Worm (Caenorhabditis elegans) whole organism, L3 larva: ENCODE results near the gene cutl-4.

ENCODE experiments used
- R02D3.7 ChIP-seq: fragments of 150-350 bp; optimal IDR thresholded peaks from 2 replicates; lab custom pipeline; 2014; ENCODE audit warnings: missing biosample characterization, missing genetic modification characterization
- ZK546.5 ChIP-seq: sonication (generic microtip); optimal IDR thresholded peaks from 2 replicates; lab custom pipeline; 2017; ENCODE audit warnings: missing biosample characterization, missing genetic modification characterization
- aly-2 ChIP-seq: fragments of 150-350 bp; optimal IDR thresholded peaks from 2 replicates; lab custom pipeline; 2014; ENCODE audit warnings: missing biosample characterization, missing genetic modification characterization
- ama-1 ChIP-seq: fragments of 150-350 bp; optimal IDR thresholded peaks from 2 replicates; lab custom pipeline; 2018
- ceh-16 ChIP-seq: sonication (generic microtip); optimal IDR thresholded peaks from 2 replicates; lab custom pipeline; 2017; ENCODE audit warnings: missing biosample characterization, missing genetic modification characterization
- ceh-28 ChIP-seq: fragments of 150-350 bp; optimal IDR thresholded peaks from 2 replicates; lab custom pipeline; 2014; ENCODE audit warnings: missing biosample characterization, missing genetic modification reagents, missing genetic modification characterization
- ceh-9 ChIP-seq: sonication (generic microtip); optimal IDR thresholded peaks from 2 replicates; lab custom pipeline; 2018; ENCODE audit warnings: missing biosample characterization, missing genetic modification characterization
- daf-12 ChIP-seq: fragments of 150-350 bp; optimal IDR thresholded peaks from 2 replicates; lab custom pipeline; 2014; ENCODE audit warnings: missing biosample characterization, missing genetic modification reagents, missing genetic modification characterization
- egl-27 ChIP-seq: sonication (generic microtip); optimal IDR thresholded peaks from 4 replicates; lab custom pipeline; 2017; ENCODE audit warnings: missing biosample characterization, missing genetic modification reagents, missing genetic modification characterization
- egl-5 ChIP-seq: fragments of 150-350 bp; optimal IDR thresholded peaks from 2 replicates; lab custom pipeline; 2017; ENCODE audit warnings: missing biosample characterization, missing genetic modification reagents, missing genetic modification characterization, inconsistent platforms
- elt-1 ChIP-seq: fragments of 150-350 bp; optimal IDR thresholded peaks from 2 replicates; lab custom pipeline; 2014; ENCODE audit warnings: missing biosample characterization, missing genetic modification characterization
- elt-2 ChIP-seq: sonication (generic microtip); optimal IDR thresholded peaks from 2 replicates; lab custom pipeline; 2016; ENCODE audit warnings: missing genetic modification reagents, mild to moderate bottlenecking, missing genetic modification characterization, missing compliant biosample characterization
- eor-1 ChIP-seq, 2 experiments: fragments of 150-350 bp; optimal IDR thresholded peaks; 2 replicates each; lab custom pipeline; 2014 to 2018; ENCODE audit warnings: missing biosample characterization in 2 of 2, missing genetic modification characterization in 2 of 2
- fkh-10 ChIP-seq: sonication (generic microtip); optimal IDR thresholded peaks from 2 replicates; lab custom pipeline; 2017; ENCODE audit warnings: missing biosample characterization, missing genetic modification reagents, missing genetic modification characterization
- fkh-2 ChIP-seq: fragments of 150-350 bp; optimal IDR thresholded peaks from 2 replicates; lab custom pipeline; 2014; ENCODE audit warnings: missing biosample characterization, missing genetic modification reagents, missing genetic modification characterization
- fos-1 ChIP-seq: fragments of 150-350 bp; optimal IDR thresholded peaks from 2 replicates; lab custom pipeline; 2014; ENCODE audit warnings: missing biosample characterization, missing genetic modification characterization
- hmg-11 ChIP-seq: sonication (generic microtip); optimal IDR thresholded peaks from 2 replicates; lab custom pipeline; 2016; ENCODE audit warnings: missing genetic modification characterization, missing compliant biosample characterization
- jun-1 ChIP-seq: fragments of 150-350 bp; optimal IDR thresholded peaks from 2 replicates; lab custom pipeline; 2014; ENCODE audit warnings: missing biosample characterization, missing genetic modification reagents, missing genetic modification characterization
- lin-39 ChIP-seq: fragments of 150-350 bp; optimal IDR thresholded peaks from 2 replicates; lab custom pipeline; 2018; ENCODE audit warnings: missing biosample characterization, missing genetic modification reagents, missing genetic modification characterization
- lsy-12 ChIP-seq: sonication (generic microtip); optimal IDR thresholded peaks from 2 replicates; lab custom pipeline; 2016; ENCODE audit warnings: mild to moderate bottlenecking, missing genetic modification characterization, missing compliant biosample characterization
- mdl-1 ChIP-seq: fragments of 150-350 bp; optimal IDR thresholded peaks from 2 replicates; lab custom pipeline; 2014; ENCODE audit warnings: missing biosample characterization, missing genetic modification characterization
- mml-1 ChIP-seq: fragments of 150-350 bp; sonication (generic microtip); optimal IDR thresholded peaks from 3 replicates; lab custom pipeline; 2014; ENCODE audit warnings: missing biosample characterization, missing genetic modification characterization
- nfya-1 ChIP-seq: sonication (generic microtip); optimal IDR thresholded peaks from 2 replicates; lab custom pipeline; 2017; ENCODE audit warnings: missing genetic modification characterization, mild to moderate bottlenecking, missing compliant biosample characterization, antibody characterized with exemption, moderate library complexity; ENCODE audit not compliant: insufficient read depth
- nhr-11 ChIP-seq: fragments of 150-350 bp; optimal IDR thresholded peaks from 2 replicates; lab custom pipeline; 2014; ENCODE audit warnings: missing biosample characterization, missing genetic modification characterization
- nhr-23 ChIP-seq: fragments of 150-350 bp; optimal IDR thresholded peaks from 2 replicates; lab custom pipeline; 2014; ENCODE audit warnings: missing biosample characterization, missing genetic modification reagents, missing genetic modification characterization
- nhr-237 ChIP-seq: fragments of 150-350 bp; optimal IDR thresholded peaks from 2 replicates; lab custom pipeline; 2014; ENCODE audit warnings: missing biosample characterization, missing genetic modification characterization
- nhr-25 ChIP-seq: sonication (generic microtip); optimal IDR thresholded peaks from 2 replicates; lab custom pipeline; 2017; ENCODE audit warnings: missing biosample characterization, missing genetic modification characterization
- nhr-67 ChIP-seq: fragments of 150-350 bp; optimal IDR thresholded peaks from 2 replicates; lab custom pipeline; 2014; ENCODE audit warnings: missing biosample characterization, missing genetic modification characterization
- nhr-76 ChIP-seq: fragments of 150-350 bp; sonication (generic microtip); optimal IDR thresholded peaks from 5 replicates; lab custom pipeline; 2014; ENCODE audit warnings: missing biosample characterization, missing genetic modification characterization
- nhr-77 ChIP-seq: fragments of 150-350 bp; optimal IDR thresholded peaks from 2 replicates; lab custom pipeline; 2014; ENCODE audit warnings: missing biosample characterization, missing genetic modification characterization
- pqm-1 ChIP-seq: fragments of 150-350 bp; optimal IDR thresholded peaks from 2 replicates; lab custom pipeline; 2017; ENCODE audit warnings: missing biosample characterization, missing genetic modification characterization, inconsistent platforms
- sea-2 ChIP-seq: fragments of 150-350 bp; sonication (generic microtip); optimal IDR thresholded peaks from 4 replicates; lab custom pipeline; 2014; ENCODE audit warnings: missing biosample characterization, missing genetic modification reagents, missing genetic modification characterization
- skn-1 ChIP-seq: fragments of 150-350 bp; optimal IDR thresholded peaks from 2 replicates; lab custom pipeline; 2014; ENCODE audit warnings: missing biosample characterization, missing genetic modification characterization
- tbx-2 ChIP-seq: sonication (generic microtip); optimal IDR thresholded peaks from 2 replicates; lab custom pipeline; 2016; ENCODE audit warnings: mild to moderate bottlenecking, missing genetic modification characterization, missing compliant biosample characterization
- zag-1 ChIP-seq: fragments of 150-350 bp; optimal IDR thresholded peaks from 2 replicates; lab custom pipeline; 2014; ENCODE audit warnings: missing biosample characterization, missing genetic modification characterization
- ztf-11 ChIP-seq: fragments of 150-350 bp; optimal IDR thresholded peaks from 2 replicates; lab custom pipeline; 2014; ENCODE audit warnings: missing biosample characterization, missing genetic modification characterization

The cutl-4 gene

DNA sequence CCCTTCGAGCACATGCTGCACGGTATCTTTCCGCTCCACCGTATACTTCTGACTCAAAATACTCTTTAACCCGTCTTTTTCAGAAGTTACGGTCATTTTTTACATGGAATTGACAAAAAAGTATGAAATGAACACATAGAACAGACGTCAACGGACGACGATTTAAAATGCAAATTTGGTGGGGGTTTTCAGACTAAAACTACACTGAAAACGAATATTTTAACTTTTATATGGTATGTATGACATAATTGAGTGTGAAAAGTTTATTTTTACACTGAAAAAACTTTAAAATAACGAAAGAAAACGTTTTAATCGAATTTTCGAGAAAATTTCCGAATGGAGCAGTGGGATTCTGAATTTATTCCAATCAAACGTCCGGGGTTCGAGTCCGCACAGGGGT, 7.3 kb upstream of the cutl-4 start, which contains the start of gene twk-36:
Gene twk-36 (minus strand): TSS at position 101 of the 400 bp plus-strand sequence.
- TF ChIP-seq aly-2 (tag; lab: Kevin White, UChicago) (no peak), fos-1 (tag; lab: Kevin White, UChicago) (no peak), daf-12 (no peak), mml-1 (tag; lab: Kevin White, UChicago) (no peak), hmg-11 (tag; lab: Kevin White, UChicago) (no peak), egl-27 (no peak), sea-2 (GFP tag; lab: Kevin White, UChicago) (no peak), nhr-76 (tag; lab: Kevin White, UChicago) (no peak), zag-1 (tag; lab: Kevin White, UChicago) (no peak), nhr-11 (no peak), fkh-10 (GFP tag; lab: Kevin White, UChicago) (no peak), nhr-77 (tag; lab: Kevin White, UChicago) (no peak), eor-1 (tag; optimal IDR thresholded peaks at IDR 0.05; lab: Kevin White, UChicago) (no peak), jun-1 (tag; lab: Kevin White, UChicago) (no peak), ceh-16 (tag; lab: Kevin White, UChicago) (no peak), R02D3.7 (tag; lab: Kevin White, UChicago) (no peak), elt-2 (tag; lab: Kevin White, UChicago) (no peak), ztf-11 (tag; lab: Kevin White, UChicago) (no peak)

DNA sequence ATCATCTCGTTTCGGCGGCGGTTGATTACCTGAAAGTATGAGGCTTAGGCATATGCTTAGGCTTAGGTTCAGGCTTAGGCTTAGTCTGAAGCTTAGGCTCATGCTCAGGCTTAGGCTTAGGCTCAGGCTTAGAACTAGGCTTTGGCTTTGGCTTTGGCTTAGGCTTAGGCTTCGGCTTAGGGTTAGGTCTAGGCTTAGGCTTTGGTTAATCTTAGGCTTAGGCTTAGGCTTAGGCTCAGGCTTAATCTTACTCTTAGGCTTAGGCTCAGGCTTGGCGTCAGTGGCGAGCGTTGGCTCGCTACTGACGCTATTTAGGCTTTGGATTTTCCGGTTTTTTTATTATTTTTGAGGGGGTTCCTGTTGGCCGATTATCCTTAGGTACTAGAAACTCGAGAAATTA, 4.1 kb upstream of the cutl-4 start:
- TF ChIP-seq nhr-76 (tag; lab: Kevin White, UChicago), result no peak
- TF ChIP-seq nhr-11, result no peak
- TF ChIP-seq nfya-1 (tag; lab: Kevin White, UChicago), result no peak
- no peak for TF ChIP-seq ceh-9
- TF ChIP-seq hmg-11 (tag; lab: Kevin White, UChicago), result no peak
- no peak for TF ChIP-seq nhr-237 (tag; lab: Kevin White, UChicago)
- TF ChIP-seq egl-27, result no peak
- no peak for TF ChIP-seq nhr-77 (tag; lab: Kevin White, UChicago)
- TF ChIP-seq, all 47 proteins: peak for 0

DNA sequence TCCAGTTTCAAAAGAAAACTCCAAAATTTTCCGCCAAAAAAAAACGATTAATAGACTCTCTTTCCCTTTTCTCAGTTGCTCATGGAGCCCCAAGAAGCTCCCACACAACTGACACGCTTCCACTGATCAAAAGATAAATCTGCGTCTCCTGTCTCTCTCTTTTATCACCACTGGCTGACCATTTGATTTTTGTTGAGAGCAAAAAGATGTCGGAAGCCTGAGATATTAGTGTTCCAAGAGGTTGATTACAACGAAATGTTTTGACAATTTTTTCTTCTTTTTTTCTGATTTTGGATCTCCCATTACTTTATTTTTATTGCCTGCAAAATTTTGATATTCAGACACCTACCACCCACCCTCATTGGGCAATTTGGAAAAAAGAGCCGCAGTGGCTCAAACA, 7.2 kb downstream of the cutl-4 start, which contains the start of gene twk-42:
Gene twk-42 (minus strand): TSS at position 101 of the 400 bp plus-strand sequence.
- TF ChIP-seq zag-1 (tag; lab: Kevin White, UChicago) (no peak), nhr-237 (tag; lab: Kevin White, UChicago) (no peak), elt-1 (tag; lab: Kevin White, UChicago) (no peak), egl-27 (no peak), eor-1 (tag; optimal IDR thresholded peaks at IDR 0.05; lab: Kevin White, UChicago) (no peak), lin-39 (no peak), ZK546.5 (no peak), nhr-25 (tag; lab: Kevin White, UChicago) (no peak), sea-2 (GFP tag; lab: Kevin White, UChicago) (no peak), pqm-1 (no peak), ceh-28 (no peak), tbx-2 (tag; lab: Kevin White, UChicago) (no peak), ama-1 (lab: Kevin White, UChicago) (no peak), nhr-23 (tag; lab: Kevin White, UChicago) (no peak), mml-1 (tag; lab: Kevin White, UChicago) (no peak), nhr-11 (no peak), lsy-12 (tag; lab: Kevin White, UChicago) (no peak)

DNA sequence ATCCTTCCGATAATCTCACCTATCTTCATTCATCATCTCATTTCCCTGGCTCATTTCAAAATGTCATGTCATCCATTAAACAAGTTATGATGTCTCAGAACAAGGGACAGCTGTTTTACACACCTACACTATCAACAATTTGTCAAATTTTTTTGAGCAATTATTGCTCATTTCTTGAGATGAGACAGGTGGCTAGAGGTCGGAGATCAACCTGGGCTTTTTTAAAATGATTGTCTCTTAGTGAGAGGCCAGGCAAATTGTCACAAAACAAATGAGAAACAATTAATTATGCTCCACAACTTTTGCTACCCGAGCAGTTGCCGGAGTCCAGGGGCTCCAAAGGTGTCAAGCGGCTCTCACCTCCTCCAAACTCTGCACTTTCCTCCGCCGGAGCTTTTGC, 10.9 kb downstream of the cutl-4 start:
- TF ChIP-seq nhr-11, result peak; percentile 58
- peak; percentile 57 for TF ChIP-seq egl-5 (tag; lab: Kevin White, UChicago)
- no peak for TF ChIP-seq pqm-1
- peak; percentile 51 for TF ChIP-seq lin-39

DNA sequence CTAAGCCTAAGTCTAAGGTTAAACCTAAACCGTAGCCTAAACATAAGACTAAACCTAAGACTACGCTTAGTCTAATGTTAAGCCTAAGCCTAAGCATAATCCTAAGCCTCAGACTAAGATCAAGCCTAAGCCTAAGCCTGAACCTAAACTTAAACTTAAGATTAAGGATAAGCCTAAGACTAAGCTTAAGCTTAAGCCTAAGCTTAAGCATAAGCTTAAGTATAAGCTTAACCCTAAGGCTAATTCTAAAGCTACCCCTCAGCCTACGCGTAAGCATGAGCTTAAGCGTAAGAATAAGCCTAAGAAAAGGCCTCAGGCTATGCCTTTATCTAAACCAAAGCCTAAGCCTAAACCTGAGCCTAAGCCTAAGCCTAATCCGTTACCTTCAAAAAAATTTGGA, 11.4 kb downstream of the cutl-4 start:
- TF ChIP-seq elt-1 (tag; lab: Kevin White, UChicago), result no peak
- no peak for TF ChIP-seq daf-12
- TF ChIP-seq nhr-77 (tag; lab: Kevin White, UChicago), result no peak
- TF ChIP-seq nhr-67 (tag; lab: Kevin White, UChicago), result no peak
- no peak for TF ChIP-seq aly-2 (tag; lab: Kevin White, UChicago)
- no peak for TF ChIP-seq ZK546.5
- no peak for TF ChIP-seq fkh-2
- no peak for TF ChIP-seq sea-2 (GFP tag; lab: Kevin White, UChicago)
- no peak for TF ChIP-seq skn-1 (tag; lab: Kevin White, UChicago)
- TF ChIP-seq ama-1 (lab: Kevin White, UChicago), result no peak
- TF ChIP-seq nhr-237 (tag; lab: Kevin White, UChicago), result no peak
- no peak for TF ChIP-seq fkh-10 (GFP tag; lab: Kevin White, UChicago)
- TF ChIP-seq mdl-1 (tag; lab: Kevin White, UChicago), result no peak
- TF ChIP-seq nhr-76 (tag; lab: Kevin White, UChicago), result no peak
